Fruit fly (Drosophila melanogaster) whole organism, embryonic: ENCODE results near the gene eIF3l.

Source experiments
- Adf1 ChIP-seq: fragments of 200-800 bp; sonication (Bioruptor generic); IDR thresholded peaks from 2 replicates; pipeline ENCODE4 v1.3.6; 2022; ENCODE audit warnings: missing biosample characterization, missing genetic modification characterization
- Aef1 ChIP-seq: fragments of 200-800 bp; sonication (Bioruptor generic); IDR thresholded peaks from 3 replicates; pipeline ENCODE4 v1.3.6; 2022; ENCODE audit warnings: missing biosample characterization, missing genetic modification characterization
- Atf6 ChIP-seq: fragments of 200-800 bp; sonication (Bioruptor generic); IDR thresholded peaks from 2 replicates; pipeline ENCODE4 v1.3.6; 2022; ENCODE audit warnings: missing biosample characterization, missing genetic modification characterization
- CG10147 ChIP-seq: fragments of 200-800 bp; sonication (Bioruptor generic); optimal IDR thresholded peaks from 2 replicates; lab custom pipeline; 2019; ENCODE audit warnings: missing biosample characterization, mild to moderate bottlenecking, missing genetic modification characterization, moderate library complexity
- CG11247 ChIP-seq: fragments of 200-800 bp; sonication (Bioruptor generic); IDR thresholded peaks from 2 replicates; pipeline ENCODE4 v1.3.6; 2022; ENCODE audit warnings: missing biosample characterization, missing genetic modification characterization
- CG11398 ChIP-seq: fragments of 200-800 bp; sonication (Bioruptor generic); optimal IDR thresholded peaks from 2 replicates; lab custom pipeline; 2016; ENCODE audit warnings: missing biosample characterization, missing genetic modification characterization
- CG13287 ChIP-seq: fragments of 200-800 bp; sonication (Bioruptor generic); IDR thresholded peaks from 2 replicates; pipeline ENCODE4 v1.3.6; 2022; ENCODE audit warnings: missing biosample characterization, missing genetic modification characterization; ENCODE audit not compliant: partially characterized antibody
- CG13296 ChIP-seq: fragments of 200-800 bp; sonication (Bioruptor generic); optimal IDR thresholded peaks from 3 replicates; lab custom pipeline; 2018; ENCODE audit warnings: missing biosample characterization, mild to moderate bottlenecking, missing genetic modification characterization
- CG13894 ChIP-seq: fragments of 200-800 bp; sonication (Bioruptor generic); optimal IDR thresholded peaks from 3 replicates; lab custom pipeline; 2018; ENCODE audit warnings: missing biosample characterization, mild to moderate bottlenecking, missing genetic modification characterization, moderate library complexity
- CG14441 ChIP-seq: fragments of 200-800 bp; sonication (Bioruptor generic); IDR thresholded peaks from 2 replicates; pipeline ENCODE4 v1.3.6; 2022; ENCODE audit warnings: missing biosample characterization, missing genetic modification characterization
- CG14860 ChIP-seq: fragments of 200-800 bp; sonication (Bioruptor generic); IDR thresholded peaks from 3 replicates; pipeline ENCODE4 v1.3.6; 2022; ENCODE audit warnings: missing biosample characterization, missing genetic modification characterization; ENCODE audit not compliant: partially characterized antibody
- CG1603 ChIP-seq: fragments of 200-800 bp; sonication (Bioruptor generic); optimal IDR thresholded peaks from 2 replicates; lab custom pipeline; 2019; ENCODE audit warnings: missing biosample characterization, mild to moderate bottlenecking, missing genetic modification characterization, moderate library complexity
- CG16779 ChIP-seq: fragments of 200-800 bp; sonication (Bioruptor generic); IDR thresholded peaks from 2 replicates; pipeline ENCODE4 v1.3.6; 2022; ENCODE audit warnings: missing biosample characterization, missing genetic modification characterization
- CG17361 ChIP-seq: fragments of 200-800 bp; sonication (Bioruptor generic); IDR thresholded peaks from 3 replicates; pipeline ENCODE4 v1.3.6; 2022; ENCODE audit warnings: missing biosample characterization, missing genetic modification characterization
- CG17385 ChIP-seq: fragments of 200-800 bp; sonication (Bioruptor generic); optimal IDR thresholded peaks from 3 replicates; lab custom pipeline; 2018; ENCODE audit warnings: missing biosample characterization, mild to moderate bottlenecking, missing genetic modification characterization
- CG32772 ChIP-seq: fragments of 200-800 bp; sonication (Bioruptor generic); IDR thresholded peaks from 2 replicates; pipeline ENCODE4 v1.3.6; 2022; ENCODE audit warnings: missing biosample characterization, missing genetic modification characterization
- CG3281 ChIP-seq: fragments of 200-800 bp; sonication (Bioruptor generic); optimal IDR thresholded peaks from 3 replicates; lab custom pipeline; 2017; ENCODE audit warnings: missing biosample characterization, mild to moderate bottlenecking, missing genetic modification characterization
- CG3838 ChIP-seq: fragments of 200-800 bp; sonication (Bioruptor generic); optimal IDR thresholded peaks from 3 replicates; lab custom pipeline; 2016; ENCODE audit warnings: missing biosample characterization, missing genetic modification characterization
- CG4404 ChIP-seq: fragments of 200-800 bp; sonication (Bioruptor generic); IDR thresholded peaks from 2 replicates; pipeline ENCODE4 v1.3.6; 2022; ENCODE audit warnings: missing biosample characterization, missing genetic modification characterization
- CG4707 ChIP-seq: fragments of 200-800 bp; sonication (Bioruptor generic); optimal IDR thresholded peaks from 2 replicates; lab custom pipeline; 2018; ENCODE audit warnings: missing biosample characterization, mild to moderate bottlenecking, missing genetic modification characterization, moderate library complexity
- CG6654 ChIP-seq: fragments of 200-800 bp; sonication (Bioruptor generic); optimal IDR thresholded peaks from 2 replicates; lab custom pipeline; 2017; ENCODE audit warnings: missing biosample characterization, mild to moderate bottlenecking, missing genetic modification characterization
- CG7357 ChIP-seq: fragments of 200-800 bp; sonication (Bioruptor generic); IDR thresholded peaks from 3 replicates; pipeline ENCODE4 v1.3.6; 2022; ENCODE audit warnings: missing biosample characterization, missing genetic modification characterization
- CG7372 ChIP-seq: fragments of 200-800 bp; sonication (Bioruptor generic); IDR thresholded peaks from 2 replicates; pipeline ENCODE4 v1.3.6; 2022; ENCODE audit warnings: missing biosample characterization, missing genetic modification characterization
- CG9437 ChIP-seq: fragments of 200-800 bp; sonication (Bioruptor generic); optimal IDR thresholded peaks from 2 replicates; lab custom pipeline; 2018; ENCODE audit warnings: missing biosample characterization, mild to moderate bottlenecking, missing genetic modification characterization
- D19A ChIP-seq: fragments of 200-800 bp; optimal IDR thresholded peaks from 3 replicates; lab custom pipeline; 2019; ENCODE audit warnings: missing biosample characterization, mild to moderate bottlenecking, missing genetic modification characterization, moderate library complexity
- Dp ChIP-seq: fragments of 200-800 bp; sonication (Bioruptor generic); optimal IDR thresholded peaks from 2 replicates; lab custom pipeline; 2018; ENCODE audit warnings: missing biosample characterization, mild to moderate bottlenecking, missing genetic modification characterization, moderate library complexity
- Hmr ChIP-seq: fragments of 200-800 bp; sonication (Bioruptor generic); optimal IDR thresholded peaks from 3 replicates; lab custom pipeline; 2017; ENCODE audit warnings: mild to moderate bottlenecking, missing biosample characterization, missing genetic modification reagents, missing genetic modification characterization
- MBD-R2 ChIP-seq: fragments of 200-800 bp; sonication (Bioruptor generic); IDR thresholded peaks from 2 replicates; pipeline ENCODE4 v1.3.6; 2022; ENCODE audit warnings: missing biosample characterization, missing genetic modification characterization
- MESR4 ChIP-seq: fragments of 200-800 bp; sonication (Bioruptor generic); optimal IDR thresholded peaks from 2 replicates; lab custom pipeline; 2018; ENCODE audit warnings: missing biosample characterization, mild to moderate bottlenecking, missing genetic modification characterization, moderate library complexity
- Med ChIP-seq: fragments of 200-800 bp; sonication (Bioruptor generic); peaks from one replicate; lab custom pipeline; 2016; ENCODE audit warnings: missing biosample characterization, missing genetic modification characterization, mild to moderate bottlenecking, inconsistent platforms, moderate library complexity
- NC2α ChIP-seq: fragments of 200-800 bp; sonication (Bioruptor generic); optimal IDR thresholded peaks from 2 replicates; lab custom pipeline; 2016; ENCODE audit warnings: missing biosample characterization, missing genetic modification characterization
- Sry-δ ChIP-seq: fragments of 200-800 bp; sonication (Bioruptor generic); optimal IDR thresholded peaks from 2 replicates; lab custom pipeline; 2016; ENCODE audit warnings: missing biosample characterization, missing genetic modification characterization
- amos ChIP-seq: fragments of 200-800 bp; sonication (Bioruptor generic); IDR thresholded peaks from 2 replicates; pipeline ENCODE4 v1.3.6; 2022; ENCODE audit warnings: missing biosample characterization, missing genetic modification characterization; ENCODE audit not compliant: partially characterized antibody
- ato ChIP-seq: fragments of 200-800 bp; sonication (Bioruptor generic); IDR thresholded peaks from 2 replicates; pipeline ENCODE4 v1.3.6; 2022; ENCODE audit warnings: missing biosample characterization, missing genetic modification characterization; ENCODE audit not compliant: partially characterized antibody
- bowl ChIP-seq: fragments of 200-800 bp; sonication (Bioruptor generic); IDR thresholded peaks from 2 replicates; pipeline ENCODE4 v1.3.6; 2022; ENCODE audit warnings: missing biosample characterization, missing genetic modification characterization
- caup ChIP-seq: fragments of 200-800 bp; sonication (Bioruptor generic); optimal IDR thresholded peaks from 3 replicates; lab custom pipeline; 2017; ENCODE audit warnings: missing biosample characterization, mild to moderate bottlenecking, missing genetic modification characterization, moderate library complexity; ENCODE audit not compliant: severe bottlenecking
- chm ChIP-seq: fragments of 200-800 bp; sonication (Bioruptor generic); IDR thresholded peaks from 2 replicates; pipeline ENCODE4 v1.3.6; 2022; ENCODE audit warnings: missing biosample characterization, missing genetic modification characterization
- ci ChIP-seq: fragments of 200-800 bp; sonication (Bioruptor generic); IDR thresholded peaks from 3 replicates; pipeline ENCODE4 v1.3.6; 2022; ENCODE audit warnings: missing biosample characterization, missing genetic modification characterization
- dmrt99B ChIP-seq: fragments of 200-800 bp; sonication (Bioruptor generic); optimal IDR thresholded peaks from 2 replicates; lab custom pipeline; 2018; ENCODE audit warnings: missing biosample characterization, mild to moderate bottlenecking, missing genetic modification characterization, moderate library complexity
- ind ChIP-seq: fragments of 200-800 bp; sonication (Bioruptor generic); optimal IDR thresholded peaks from 3 replicates; lab custom pipeline; 2016; ENCODE audit warnings: missing biosample characterization, missing genetic modification characterization
- jigr1 ChIP-seq: fragments of 200-800 bp; sonication (Bioruptor generic); IDR thresholded peaks from 3 replicates; pipeline ENCODE4 v1.3.6; 2022; ENCODE audit warnings: missing biosample characterization, missing genetic modification characterization
- jumu ChIP-seq: fragments of 200-800 bp; sonication (Bioruptor generic); optimal IDR thresholded peaks from 3 replicates; lab custom pipeline; 2016; ENCODE audit warnings: missing biosample characterization, missing genetic modification characterization
- lov ChIP-seq, 2 experiments: fragments of 200-800 bp in 1 of 2; fragments of >200 bp in 1 of 2; sonication (Bioruptor generic) in 1 of 2; IDR thresholded peaks in 1 of 2; optimal IDR thresholded peaks in 1 of 2; 2 replicates in 1 of 2; 3 replicates in 1 of 2; pipeline versions ENCODE4 v1.3.6 to Lab custom; 2017 to 2022; ENCODE audit warnings: missing biosample characterization in 1 of 2, missing genetic modification characterization in 1 of 2
- nau ChIP-seq: fragments of 200-800 bp; sonication (Bioruptor generic); optimal IDR thresholded peaks from 3 replicates; lab custom pipeline; 2017; ENCODE audit warnings: missing biosample characterization, mild to moderate bottlenecking, missing genetic modification characterization, missing genetic modification reagents
- rib ChIP-seq: fragments of 200-800 bp; sonication (Bioruptor generic); IDR thresholded peaks from 2 replicates; pipeline ENCODE4 v1.3.6; 2022; ENCODE audit warnings: missing biosample characterization, missing genetic modification characterization
- schlank ChIP-seq: fragments of 200-800 bp; sonication (Bioruptor generic); optimal IDR thresholded peaks from 2 replicates; lab custom pipeline; 2018; ENCODE audit warnings: missing biosample characterization, mild to moderate bottlenecking, missing genetic modification characterization
- slou ChIP-seq: fragments of 200-800 bp; sonication (Bioruptor generic); optimal IDR thresholded peaks from 3 replicates; lab custom pipeline; 2016; ENCODE audit warnings: missing biosample characterization, missing genetic modification characterization
- sna ChIP-seq: fragments of 200-800 bp; sonication (Bioruptor generic); IDR thresholded peaks from 2 replicates; pipeline ENCODE4 v1.3.6; 2022; ENCODE audit warnings: missing biosample characterization, missing genetic modification characterization; ENCODE audit not compliant: partially characterized antibody
- tgo ChIP-seq: fragments of 200-800 bp; sonication (Bioruptor generic); IDR thresholded peaks from 3 replicates; pipeline ENCODE4 v1.3.6; 2022; ENCODE audit warnings: missing biosample characterization, missing genetic modification characterization
- tio ChIP-seq: fragments of 200-800 bp; sonication (Bioruptor generic); optimal IDR thresholded peaks from 2 replicates; lab custom pipeline; 2017; ENCODE audit warnings: missing biosample characterization, missing genetic modification characterization, inconsistent platforms

eIF3l gene

dm6 chr3L:12119875-12120485, 25.9 kb downstream of the eIF3l start, which contains the start of gene CG11560 (continued):
- TF ChIP-seq caup (GFP tag; lab: Kevin White, UChicago) (no peak), rib (GFP tag; lab: Robert Waterston, UW) (no peak), CG13894 (no peak), CG13287 (GFP tag; lab: Robert Waterston, UW) (peak; percentile 82), CG17385 (GFP tag; lab: Kevin White, UChicago) (no peak), CG4404 (GFP tag; lab: Robert Waterston, UW) (no peak), CG17361 (no peak), MBD-R2 (GFP tag; lab: Robert Waterston, UW) (peak; percentile 79), NC2α (GFP tag; lab: Kevin White, UChicago) (no peak), CG6654 (no peak), CG3838 (GFP tag; lab: Kevin White, UChicago) (no peak), amos (GFP tag; lab: Robert Waterston, UW) (peak; percentile 76), D19A (no peak), tgo (no peak), Hmr (no peak), Aef1 (GFP tag; lab: Robert Waterston, UW) (no peak), chm (GFP tag; lab: Robert Waterston, UW) (no peak), CG7372 (GFP tag; lab: Robert Waterston, UW) (no peak), CG10147 (no peak), CG11247 (GFP tag; lab: Robert Waterston, UW) (no peak), slou (GFP tag; lab: Kevin White, UChicago) (no peak), jigr1 (GFP tag; lab: Robert Waterston, UW) (no peak), Adf1 (GFP tag; lab: Robert Waterston, UW) (no peak), CG7357 (GFP tag; lab: Robert Waterston, UW) (0 out of 3 replicates have a peak, but pooled peaks have one; percentile 36), CG16779 (GFP tag; lab: Robert Waterston, UW) (no peak), CG3281 (GFP tag; lab: Kevin White, UChicago) (no peak), CG32772 (GFP tag; lab: Robert Waterston, UW) (no peak), sna (GFP tag; lab: Robert Waterston, UW) (peak; percentile 55; the same call in 1 of the 2 replicates), Sry-δ (peak; percentile 61), lov (optimal IDR thresholded peaks at IDR 0.05; lab: Kevin White, UChicago) (no peak), lov (GFP tag; IDR thresholded peaks at IDR 0.05; lab: Robert Waterston, UW) (no peak), CG14860 (GFP tag; lab: Robert Waterston, UW) (peak; percentile 66; the same call in 2 of the 3 replicates), jumu (GFP tag; lab: Kevin White, UChicago) (no peak), nau (GFP tag; lab: Kevin White, UChicago) (no peak), MESR4 (GFP tag; lab: Kevin White, UChicago) (peak; percentile 72), ind (GFP tag; lab: Kevin White, UChicago) (no peak), Atf6 (GFP tag; lab: Robert Waterston, UW) (no peak), CG13296 (GFP tag; lab: Kevin White, UChicago) (no peak), Med (GFP tag; lab: Kevin White, UChicago) (peak; percentile 76), schlank (tag; lab: Kevin White, UChicago) (no peak), dmrt99B (tag; lab: Kevin White, UChicago) (no peak), CG14441 (GFP tag; lab: Robert Waterston, UW) (no peak), Dp (GFP tag; lab: Kevin White, UChicago) (peak; percentile 68), CG4707 (GFP tag; lab: Kevin White, UChicago) (no peak), bowl (no peak), ato (GFP tag; lab: Robert Waterston, UW) (peak; percentile 26), CG9437 (GFP tag; lab: Kevin White, UChicago) (no peak), ci (no peak), tio (GFP tag; lab: Kevin White, UChicago) (no peak), CG11398 (no peak), CG1603 (peak; percentile 37)
